Fruit fly (Drosophila melanogaster): Measurements from ENCODE around the gene CG17108.

DNA sequence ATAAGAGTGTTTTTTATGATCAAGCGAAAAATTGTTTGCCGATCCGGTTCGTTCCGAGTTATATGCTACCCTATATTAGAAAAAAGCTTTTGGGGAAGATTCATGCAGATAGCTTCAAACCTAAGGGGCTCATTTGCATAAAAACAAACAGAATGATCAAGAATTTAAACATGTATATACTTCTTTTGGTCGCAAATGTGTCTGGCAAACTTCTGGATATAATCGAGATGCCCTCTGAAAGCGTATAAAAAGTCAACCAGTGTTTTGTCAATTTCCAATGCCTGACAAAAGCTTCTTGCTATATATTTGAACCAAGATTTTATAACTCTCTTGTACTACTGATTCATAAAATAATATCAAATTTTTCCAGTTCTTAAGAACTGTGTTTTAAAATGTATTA lies 8.2 kb downstream of the CG17108 start:
- no peak for TF ChIP-seq CG7101 (tag; optimal IDR thresholded peaks at IDR 0.05)
- no peak for TF ChIP-seq bab1 (GFP tag; optimal IDR thresholded peaks at IDR 0.05)
- TF ChIP-seq pad (GFP tag; optimal IDR thresholded peaks at IDR 0.05) = no peak
- no peak for TF ChIP-seq Mnt (GFP tag; optimal IDR thresholded peaks at IDR 0.05)
- TF ChIP-seq Crg-1 (GFP tag; optimal IDR thresholded peaks at IDR 0.05) = no peak
- TF ChIP-seq CG5204 (GFP tag; optimal IDR thresholded peaks at IDR 0.05) = no peak
- no peak for TF ChIP-seq CG7045 (GFP tag; optimal IDR thresholded peaks at IDR 0.05)
- TF ChIP-seq toe (GFP tag; optimal IDR thresholded peaks at IDR 0.05) = no peak
- no peak for TF ChIP-seq kay (GFP tag; ENCODE audit: borderline replicate concordance)
- TF ChIP-seq CG1620 (GFP tag; optimal IDR thresholded peaks at IDR 0.05) = no peak
- no peak for TF ChIP-seq CG12768 (GFP tag; optimal IDR thresholded peaks at IDR 0.05)
- TF ChIP-seq ovo (GFP tag; optimal IDR thresholded peaks at IDR 0.05) = no peak
